Worm (Caenorhabditis elegans) whole organism, L4/young adult: Measurements from ENCODE around the gene idpp-3.

ENCODE experiments used
- dao-5 ChIP-seq: sonication (generic microtip); optimal IDR thresholded peaks from 2 replicates; lab custom pipeline; 2016; ENCODE audit warnings: missing genotype, missing genetic modification characterization, moderate library complexity, missing compliant biosample characterization
- him-1 ChIP-seq: sonication (generic microtip); optimal IDR thresholded peaks from 2 replicates; lab custom pipeline; 2016; ENCODE audit warnings: missing genotype, missing genetic modification reagents, missing genetic modification characterization, missing compliant biosample characterization

ce11 chrX:14959393-14960073, 1.8 kb downstream of the idpp-3 start:
- TF ChIP-seq him-1 (tag; lab: Kevin White, UChicago) (no peak), dao-5 (no peak)
